Fruit fly (Drosophila melanogaster): ENCODE data around the gene Spn75F.

dm6 chr3L:19129565-19129964 is at the start of gene Spn75F:
- TF ChIP-seq net (GFP tag; optimal IDR thresholded peaks at IDR 0.05) (no peak), vri (GFP tag; optimal IDR thresholded peaks at IDR 0.05) (no peak), CG11294 (GFP tag; IDR thresholded peaks at IDR 0.05) (no peak), pdm3 (GFP tag; optimal IDR thresholded peaks at IDR 0.05) (no peak), Ets96B (tag; optimal IDR thresholded peaks at IDR 0.05) (no peak), dsx (GFP tag; optimal IDR thresholded peaks at IDR 0.05; ENCODE audit: poor library complexity, severe bottlenecking) (no peak), CG3032 (tag; optimal IDR thresholded peaks at IDR 0.05) (no peak), Ets21C (GFP tag; optimal IDR thresholded peaks at IDR 0.05) (no peak), CG8632 (GFP tag; optimal IDR thresholded peaks at IDR 0.05) (no peak)

Data from whole organism, prepupa.